Worm (Caenorhabditis elegans): ENCODE data around the gene C56E10.3.

DNA sequence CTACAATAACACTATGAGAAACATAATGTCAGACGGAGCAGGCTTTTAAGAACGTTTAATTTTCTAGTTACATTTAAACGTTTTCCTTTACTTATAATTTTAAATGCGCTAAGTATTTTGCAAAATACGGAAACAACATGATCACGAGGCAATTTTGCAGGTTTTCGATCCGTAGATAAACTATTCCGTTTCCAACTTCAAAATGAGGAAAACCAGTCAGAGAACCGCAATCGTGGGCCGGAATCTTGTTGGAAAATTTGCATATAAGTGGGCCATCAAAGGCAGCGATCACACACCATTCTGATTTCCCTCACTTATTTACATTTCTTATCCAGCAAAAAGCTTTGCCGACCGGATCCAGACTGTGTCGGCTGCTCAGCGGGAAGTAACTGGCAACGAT lies 27.1 kb downstream of the C56E10.3 start, which contains the start of gene col-172:
- TF ChIP-seq pha-4 (tag; optimal IDR thresholded peaks at IDR 0.05) (no peak), bed-3 (GFP tag; optimal IDR thresholded peaks at IDR 0.05) (no peak), nhr-28 (tag; optimal IDR thresholded peaks at IDR 0.05) (no peak), blmp-1 (tag; optimal IDR thresholded peaks at IDR 0.05) (no peak), elt-3 (tag; optimal IDR thresholded peaks at IDR 0.05) (no peak), mls-2 (tag; optimal IDR thresholded peaks at IDR 0.05) (no peak), elt-1 (tag; optimal IDR thresholded peaks at IDR 0.05; ENCODE audit: borderline replicate concordance, insufficient read depth) (no peak), unc-62 (GFP tag; optimal IDR thresholded peaks at IDR 0.05) (no peak), snpc-4 (tag; optimal IDR thresholded peaks at IDR 0.05) (no peak), lin-13 (tag; optimal IDR thresholded peaks at IDR 0.05) (no peak), nhr-237 (tag; optimal IDR thresholded peaks at IDR 0.05) (no peak), tbx-8 (GFP tag; optimal IDR thresholded peaks at IDR 0.05) (no peak), mab-5 (tag; optimal IDR thresholded peaks at IDR 0.05) (no peak)

Data from whole organism, mixed stage, embryonic.